Worm (Caenorhabditis elegans) whole organism, young adult: Measurements from ENCODE around the gene B0024.3.
A peak's percentile ranks its signal among the peaks of the same experiment; 100 is the strongest.

Experiments
- B0261.1 ChIP-seq: sonication (generic microtip); optimal IDR thresholded peaks from 2 replicates; lab custom pipeline; 2016; ENCODE audit warnings: mild to moderate bottlenecking, missing genetic modification characterization, moderate library complexity, missing compliant biosample characterization
- D2030.7 ChIP-seq: fragments of 200-800 bp; sonication (Bioruptor generic); IDR thresholded peaks from 2 replicates; pipeline ENCODE4 v1.3.6; 2022; ENCODE audit warnings: missing genetic modification reagents, missing genetic modification characterization, missing compliant biosample characterization
- F22D6.2 ChIP-seq: sonication (generic microtip); optimal IDR thresholded peaks from 2 replicates; lab custom pipeline; 2016; ENCODE audit warnings: mild to moderate bottlenecking, missing genetic modification characterization, missing compliant biosample characterization
- F23B12.7 ChIP-seq: sonication (generic microtip); optimal IDR thresholded peaks from 2 replicates; lab custom pipeline; 2017; ENCODE audit warnings: missing genetic modification characterization, mild to moderate bottlenecking, missing compliant biosample characterization, antibody characterized with exemption, moderate library complexity; ENCODE audit not compliant: insufficient read depth
- F52B5.7 ChIP-seq: sonication (generic microtip); optimal IDR thresholded peaks from 2 replicates; lab custom pipeline; 2016; ENCODE audit warnings: mild to moderate bottlenecking, missing genetic modification characterization, missing compliant biosample characterization
- K11D2.4 ChIP-seq: fragments of 200-800 bp; sonication (Bioruptor generic); IDR thresholded peaks from 2 replicates; pipeline ENCODE4 v1.3.6; 2022; ENCODE audit warnings: missing genetic modification reagents, missing genetic modification characterization, missing compliant biosample characterization
- K12H6.12 ChIP-seq: fragments of 200-800 bp; sonication (Bioruptor generic); optimal IDR thresholded peaks from 2 replicates; lab custom pipeline; 2018; ENCODE audit warnings: mild to moderate bottlenecking, missing genetic modification characterization, missing compliant biosample characterization
- T07F8.4 ChIP-seq: sonication (generic microtip); optimal IDR thresholded peaks from 2 replicates; lab custom pipeline; 2016; ENCODE audit warnings: mild to moderate bottlenecking, missing genetic modification characterization, moderate library complexity, missing compliant biosample characterization
- T26A5.8 ChIP-seq: sonication (generic microtip); optimal IDR thresholded peaks from 2 replicates; lab custom pipeline; 2016; ENCODE audit warnings: missing genetic modification characterization, missing compliant biosample characterization
- ZK185.1 ChIP-seq: sonication (generic microtip); optimal IDR thresholded peaks from 2 replicates; lab custom pipeline; 2016; ENCODE audit warnings: mild to moderate bottlenecking, missing genetic modification characterization, missing compliant biosample characterization; ENCODE audit not compliant: poor library complexity, severe bottlenecking
- ama-1 ChIP-seq, 3 experiments: fragments of 150-350 bp in 1 of 3; sonication (generic microtip) in 2 of 3; optimal IDR thresholded peaks; 2 replicates each; lab custom pipeline; 2014 to 2018; ENCODE audit warnings: missing biosample characterization in 2 of 3, missing genetic modification characterization in 2 of 3, missing genetic modification reagents in 2 of 3
- aptf-2 ChIP-seq: fragments of 200-800 bp; sonication (Bioruptor generic); conservative IDR thresholded peaks from 2 replicates; pipeline ENCODE4 v1.3.6; 2022; ENCODE audit warnings: missing genetic modification reagents, missing genetic modification characterization, missing compliant biosample characterization
- atf-7 ChIP-seq: sonication (generic microtip); optimal IDR thresholded peaks from 2 replicates; lab custom pipeline; 2017; ENCODE audit warnings: mild to moderate bottlenecking, missing genetic modification characterization, missing compliant biosample characterization
- attf-3 ChIP-seq: fragments of 200-800 bp; sonication (Bioruptor generic); conservative IDR thresholded peaks from 2 replicates; pipeline ENCODE4 v1.3.6; 2022; ENCODE audit warnings: missing genetic modification reagents, missing genetic modification characterization, missing compliant biosample characterization
- bed-1 ChIP-seq: fragments of 200-800 bp; sonication (Bioruptor generic); IDR thresholded peaks from 2 replicates; pipeline ENCODE4 v1.3.6; 2022; ENCODE audit warnings: missing genetic modification reagents, missing genetic modification characterization, missing compliant biosample characterization
- cebp-2 ChIP-seq: fragments of 200-800 bp; sonication (Bioruptor generic); IDR thresholded peaks from 2 replicates; pipeline ENCODE4 v1.3.6; 2022; ENCODE audit warnings: missing genetic modification characterization, missing compliant biosample characterization
- ceh-40 ChIP-seq: fragments of 200-800 bp; sonication (Bioruptor generic); IDR thresholded peaks from 2 replicates; pipeline ENCODE4 v1.3.6; 2022; ENCODE audit warnings: missing genetic modification characterization, missing compliant biosample characterization
- ceh-91 ChIP-seq: fragments of 200-800 bp; sonication (Bioruptor generic); IDR thresholded peaks from 2 replicates; pipeline ENCODE4 v1.3.6; 2022; ENCODE audit warnings: missing genetic modification reagents, missing genetic modification characterization, missing compliant biosample characterization
- efl-1 ChIP-seq: fragments of 150-350 bp; optimal IDR thresholded peaks from 2 replicates; lab custom pipeline; 2014; ENCODE audit warnings: missing biosample characterization, missing genetic modification reagents, missing genetic modification characterization
- egl-44 ChIP-seq: fragments of 200-800 bp; sonication (Bioruptor generic); IDR thresholded peaks from 2 replicates; pipeline ENCODE4 v1.3.6; 2022; ENCODE audit warnings: missing genetic modification reagents, missing genetic modification characterization, missing compliant biosample characterization
- gei-17 ChIP-seq: fragments of 200-800 bp; sonication (Bioruptor generic); optimal IDR thresholded peaks from 2 replicates; lab custom pipeline; 2018; ENCODE audit warnings: mild to moderate bottlenecking, missing genetic modification characterization, missing compliant biosample characterization
- him-1 ChIP-seq: sonication (generic microtip); optimal IDR thresholded peaks from 2 replicates; lab custom pipeline; 2016; ENCODE audit warnings: missing genotype, missing genetic modification reagents, missing genetic modification characterization, missing compliant biosample characterization
- hlh-12 ChIP-seq: sonication (generic microtip); optimal IDR thresholded peaks from 2 replicates; lab custom pipeline; 2016; ENCODE audit warnings: missing genetic modification characterization, missing compliant biosample characterization
- hrde-1 ChIP-seq: sonication (generic microtip); optimal IDR thresholded peaks from 2 replicates; lab custom pipeline; 2016; ENCODE audit warnings: missing genetic modification characterization, mild to moderate bottlenecking, missing compliant biosample characterization, moderate library complexity, missing genotype, missing genetic modification reagents, borderline replicate concordance
- hsf-1 ChIP-seq: fragments of 200-800 bp; sonication (Bioruptor generic); IDR thresholded peaks from 2 replicates; pipeline ENCODE4 v1.3.6; 2022; ENCODE audit warnings: missing genetic modification reagents, missing genetic modification characterization, missing compliant biosample characterization
- lin-35 ChIP-seq, 3 experiments: fragments of 150-350 bp in 2 of 3; sonication (generic microtip) in 1 of 3; optimal IDR thresholded peaks; 2 replicates each; lab custom pipeline; 2014 to 2018; ENCODE audit warnings: missing biosample characterization in 3 of 3, missing genetic modification characterization in 3 of 3, missing genetic modification reagents in 3 of 3
- lin-40 ChIP-seq: sonication (generic microtip); optimal IDR thresholded peaks from 2 replicates; lab custom pipeline; 2016; ENCODE audit warnings: missing genetic modification characterization, mild to moderate bottlenecking, missing compliant biosample characterization, missing genotype, missing genetic modification reagents
- lsl-1 ChIP-seq: fragments of 200-800 bp; sonication (Bioruptor generic); optimal IDR thresholded peaks from 2 replicates; lab custom pipeline; 2018; ENCODE audit warnings: mild to moderate bottlenecking, missing genetic modification characterization, moderate library complexity, missing compliant biosample characterization
- lsy-27 ChIP-seq: sonication (generic microtip); optimal IDR thresholded peaks from 2 replicates; lab custom pipeline; 2017; ENCODE audit warnings: missing genetic modification characterization, mild to moderate bottlenecking, missing compliant biosample characterization, antibody characterized with exemption, missing genotype, borderline replicate concordance; ENCODE audit not compliant: insufficient read depth
- madf-8 ChIP-seq: fragments of 200-800 bp; sonication (Bioruptor generic); conservative IDR thresholded peaks from 2 replicates; pipeline ENCODE4 v1.3.6; 2022; ENCODE audit warnings: missing genetic modification reagents, missing genetic modification characterization, missing compliant biosample characterization
- mxl-1 ChIP-seq: sonication (generic microtip); optimal IDR thresholded peaks from 2 replicates; lab custom pipeline; 2016; ENCODE audit warnings: missing genetic modification characterization, missing compliant biosample characterization
- nfya-1 ChIP-seq: sonication (generic microtip); optimal IDR thresholded peaks from 2 replicates; lab custom pipeline; 2017; ENCODE audit warnings: antibody characterized with exemption, missing compliant biosample characterization, missing genetic modification characterization, borderline replicate concordance; ENCODE audit not compliant: insufficient read depth
- nhr-179 ChIP-seq: sonication (generic microtip); optimal IDR thresholded peaks from 2 replicates; lab custom pipeline; 2016; ENCODE audit warnings: mild to moderate bottlenecking, missing genetic modification characterization, missing compliant biosample characterization
- nhr-27 ChIP-seq: fragments of 200-800 bp; sonication (Bioruptor generic); optimal IDR thresholded peaks from 2 replicates; lab custom pipeline; 2018; ENCODE audit warnings: mild to moderate bottlenecking, missing genetic modification characterization, moderate library complexity, missing compliant biosample characterization
- repo-1 ChIP-seq: sonication (generic microtip); optimal IDR thresholded peaks from 2 replicates; lab custom pipeline; 2017; ENCODE audit warnings: mild to moderate bottlenecking, missing genetic modification characterization, missing compliant biosample characterization
- rpc-1 ChIP-seq, 2 experiments: fragments of 150-350 bp in 1 of 2; sonication (generic microtip) in 1 of 2; optimal IDR thresholded peaks; 2 replicates each; lab custom pipeline; 2014 to 2018; ENCODE audit warnings: missing biosample characterization in 1 of 2, missing genetic modification characterization in 1 of 2, missing genetic modification reagents in 1 of 2, missing genotype in 1 of 2
- sea-2 ChIP-seq: fragments of 200-800 bp; sonication (Bioruptor generic); IDR thresholded peaks from 2 replicates; pipeline ENCODE4 v1.3.6; 2022; ENCODE audit warnings: missing genetic modification characterization, missing compliant biosample characterization
- snpc-3.4 ChIP-seq: sonication (generic microtip); optimal IDR thresholded peaks from 2 replicates; lab custom pipeline; 2017; ENCODE audit warnings: missing genetic modification characterization, mild to moderate bottlenecking, missing compliant biosample characterization, antibody characterized with exemption, moderate library complexity, missing genotype, missing genetic modification reagents
- snpc-4 ChIP-seq, 5 experiments: fragments of 150-350 bp in 1 of 5; sonication (generic microtip) in 4 of 5; optimal IDR thresholded peaks; 2 replicates each; lab custom pipeline; 2014 to 2018; ENCODE audit warnings: missing genetic modification characterization in 5 of 5, missing biosample characterization in 3 of 5, antibody characterized with exemption in 2 of 5, mild to moderate bottlenecking in 2 of 5, missing compliant biosample characterization in 2 of 5, missing genotype in 2 of 5, moderate library complexity in 2 of 5, missing genetic modification reagents in 1 of 5
- somi-1 ChIP-seq: fragments of 200-800 bp; sonication (Bioruptor generic); optimal IDR thresholded peaks from 2 replicates; lab custom pipeline; 2018; ENCODE audit warnings: mild to moderate bottlenecking, missing genetic modification characterization, missing compliant biosample characterization
- tbp1 ChIP-seq: fragments of 200-800 bp; sonication (Bioruptor generic); optimal IDR thresholded peaks from 2 replicates; lab custom pipeline; 2018; ENCODE audit warnings: mild to moderate bottlenecking, missing genetic modification characterization, missing compliant biosample characterization
- unc-62 ChIP-seq: fragments of 150-350 bp; optimal IDR thresholded peaks from 2 replicates; lab custom pipeline; 2014; ENCODE audit warnings: missing biosample characterization, missing genetic modification reagents, missing genetic modification characterization
- xnd-1 ChIP-seq: sonication (generic microtip); optimal IDR thresholded peaks from 2 replicates; lab custom pipeline; 2016; ENCODE audit warnings: missing genotype, missing genetic modification reagents, missing genetic modification characterization, missing compliant biosample characterization
- ztf-22 ChIP-seq: fragments of 200-800 bp; sonication (Bioruptor generic); optimal IDR thresholded peaks from 2 replicates; lab custom pipeline; 2018; ENCODE audit warnings: mild to moderate bottlenecking, missing genetic modification characterization, moderate library complexity, missing compliant biosample characterization
- ztf-25 ChIP-seq: fragments of 200-800 bp; sonication (Bioruptor generic); IDR thresholded peaks from 2 replicates; pipeline ENCODE4 v1.3.6; 2022; ENCODE audit warnings: missing genetic modification reagents, missing genetic modification characterization, missing compliant biosample characterization
- ztf-3 ChIP-seq: fragments of 200-800 bp; sonication (Bioruptor generic); optimal IDR thresholded peaks from 2 replicates; lab custom pipeline; 2018; ENCODE audit warnings: mild to moderate bottlenecking, missing genetic modification characterization, missing compliant biosample characterization
- ztf-6 ChIP-seq: fragments of 200-800 bp; sonication (Bioruptor generic); IDR thresholded peaks from 2 replicates; pipeline ENCODE4 v1.3.6; 2022; ENCODE audit warnings: missing genetic modification reagents, missing genetic modification characterization, missing compliant biosample characterization

The B0024.3 gene

ce11 chrV:10238665-10239064 lies 48.7 kb upstream of the B0024.3 start, which contains the start of gene fubl-1:
Gene fubl-1, minus strand, starts transcription at chrV:10238866.
- TF ChIP-seq ztf-6 (no peak), repo-1 (tag; lab: Kevin White, UChicago) (no peak), egl-44 (GFP tag; lab: Robert Waterston, UW) (no peak), lin-35 (GFP tag; optimal IDR thresholded peaks at IDR 0.05; lab: Kevin White, UChicago) (no peak), unc-62 (GFP tag; lab: Kevin White, UChicago) (no peak), xnd-1 (tag; lab: Kevin White, UChicago) (peak; percentile 17), him-1 (tag; lab: Kevin White, UChicago) (no peak), hrde-1 (tag; lab: Kevin White, UChicago) (no peak), cebp-2 (GFP tag; lab: Robert Waterston, UW) (no peak), tbp1 (GFP tag; lab: Kevin White, UChicago) (no peak), snpc-4 (GFP tag; optimal IDR thresholded peaks at IDR 0.05; lab: Kevin White, UChicago) (no peak), snpc-4 (tag; optimal IDR thresholded peaks at IDR 0.05; lab: Kevin White, UChicago) (no peak), ztf-3 (GFP tag; lab: Kevin White, UChicago) (no peak), rpc-1 (optimal IDR thresholded peaks at IDR 0.05; lab: Kevin White, UChicago) (no peak), rpc-1 (tag; optimal IDR thresholded peaks at IDR 0.05; lab: Kevin White, UChicago) (no peak), T26A5.8 (tag; lab: Kevin White, UChicago) (no peak), F52B5.7 (tag; lab: Kevin White, UChicago) (no peak), madf-8 (GFP tag; lab: Robert Waterston, UW) (peak; percentile 71), nhr-27 (no peak), T07F8.4 (tag; lab: Kevin White, UChicago) (no peak), attf-3 (GFP tag; lab: Robert Waterston, UW) (no peak), D2030.7 (GFP tag; lab: Robert Waterston, UW) (peak; percentile 49; the same call in 1 of the 2 replicates), F23B12.7 (tag; lab: Kevin White, UChicago) (no peak), mxl-1 (tag; lab: Kevin White, UChicago) (no peak), B0261.1 (tag; lab: Kevin White, UChicago) (no peak), nhr-179 (tag; lab: Kevin White, UChicago) (no peak), snpc-3.4 (tag; lab: Kevin White, UChicago) (no peak), ceh-40 (GFP tag; lab: Robert Waterston, UW) (no peak), somi-1 (GFP tag; lab: Kevin White, UChicago) (no peak), efl-1 (peak; percentile 14), atf-7 (tag; lab: Kevin White, UChicago) (no peak), gei-17 (no peak), ZK185.1 (tag; lab: Kevin White, UChicago) (no peak), K12H6.12 (tag; lab: Kevin White, UChicago) (no peak), aptf-2 (0 out of 2 replicates have a peak, but pooled peaks have one; percentile 13), ztf-22 (GFP tag; lab: Kevin White, UChicago) (no peak), bed-1 (GFP tag; lab: Robert Waterston, UW) (no peak), sea-2 (no peak), nfya-1 (no peak), lsy-27 (tag; lab: Kevin White, UChicago) (no peak), lsl-1 (GFP tag; lab: Kevin White, UChicago) (peak; percentile 76), ama-1 (optimal IDR thresholded peaks at IDR 0.05; lab: Kevin White, UChicago) (no peak), ama-1 (GFP tag; optimal IDR thresholded peaks at IDR 0.05; lab: Kevin White, UChicago) (no peak), K11D2.4 (GFP tag; lab: Robert Waterston, UW) (no peak), hsf-1 (GFP tag; lab: Robert Waterston, UW) (no peak), ztf-25 (GFP tag; lab: Robert Waterston, UW) (no peak), lin-40 (no peak), ceh-91 (peak; percentile 68), F22D6.2 (tag; lab: Kevin White, UChicago) (no peak), hlh-12 (no peak)
